Fruit fly (Drosophila melanogaster) whole organism, wandering third instar larva: ENCODE data around the gene Sfxn2.

Source experiments
- Abd-B ChIP-seq: fragments of >200 bp; optimal IDR thresholded peaks from 2 replicates; lab custom pipeline; 2017; ENCODE audit warnings: missing biosample characterization, missing genetic modification characterization
- Dfd ChIP-seq: fragments of >200 bp; optimal IDR thresholded peaks from 2 replicates; lab custom pipeline; 2017; ENCODE audit warnings: missing biosample characterization, missing genetic modification characterization
- Mio ChIP-seq: sonication (Bioruptor generic); optimal IDR thresholded peaks from 2 replicates; lab custom pipeline; 2016; ENCODE audit warnings: missing biosample characterization, missing genetic modification characterization
- Vsx2 ChIP-seq: fragments of 200-300, 225-300 bp; sonication (Bioruptor generic); optimal IDR thresholded peaks from 2 replicates; lab custom pipeline; 2018; ENCODE audit warnings: missing biosample characterization, missing genetic modification characterization; ENCODE audit not compliant: partially characterized antibody
- dmrt93B ChIP-seq: fragments of 200-800 bp; sonication (Bioruptor generic); optimal IDR thresholded peaks from 2 replicates; lab custom pipeline; 2018; ENCODE audit warnings: missing biosample characterization, mild to moderate bottlenecking, missing genetic modification characterization
- dsf ChIP-seq: sonication (Bioruptor generic); optimal IDR thresholded peaks from 2 replicates; lab custom pipeline; 2016; ENCODE audit warnings: missing biosample characterization, missing genetic modification characterization, borderline replicate concordance
- fru ChIP-seq: fragments of 200-800 bp; sonication (Bioruptor generic); optimal IDR thresholded peaks from 3 replicates; lab custom pipeline; 2016; ENCODE audit warnings: missing biosample characterization, mild to moderate bottlenecking, missing genetic modification characterization
- psq ChIP-seq: fragments of 200-800 bp; sonication (Bioruptor generic); optimal IDR thresholded peaks from 3 replicates; lab custom pipeline; 2017; ENCODE audit warnings: missing biosample characterization, mild to moderate bottlenecking, missing genetic modification characterization, moderate library complexity
- sv ChIP-seq: fragments of 200-800 bp; sonication (Bioruptor generic); optimal IDR thresholded peaks from 3 replicates; lab custom pipeline; 2016; ENCODE audit warnings: missing biosample characterization, missing genetic modification characterization
- tai ChIP-seq: sonication (Bioruptor generic); optimal IDR thresholded peaks from 2 replicates; lab custom pipeline; 2016; ENCODE audit warnings: missing biosample characterization, missing genetic modification characterization

- TF ChIP-seq tai (peak; percentile 61), dmrt93B (GFP tag; lab: Kevin White, UChicago) (no peak), fru (GFP tag; lab: Kevin White, UChicago) (peak; percentile 40), dsf (GFP tag; lab: Kevin White, UChicago) (no peak), Abd-B (GFP tag; lab: Kevin White, UChicago) (no peak), sv (GFP tag; lab: Kevin White, UChicago) (no peak), psq (GFP tag; lab: Kevin White, UChicago) (peak; percentile 43), Mio (GFP tag; lab: Kevin White, UChicago) (no peak), Dfd (GFP tag; lab: Kevin White, UChicago) (no peak), Vsx2 (GFP tag; lab: Kevin White, UChicago) (no peak)
Measured at dm6 chr3L:19016133-19016804, 46.7 kb upstream of the Sfxn2 start.
